Worm (Caenorhabditis elegans): Measurements from ENCODE around the gene B0285.3.

DNA sequence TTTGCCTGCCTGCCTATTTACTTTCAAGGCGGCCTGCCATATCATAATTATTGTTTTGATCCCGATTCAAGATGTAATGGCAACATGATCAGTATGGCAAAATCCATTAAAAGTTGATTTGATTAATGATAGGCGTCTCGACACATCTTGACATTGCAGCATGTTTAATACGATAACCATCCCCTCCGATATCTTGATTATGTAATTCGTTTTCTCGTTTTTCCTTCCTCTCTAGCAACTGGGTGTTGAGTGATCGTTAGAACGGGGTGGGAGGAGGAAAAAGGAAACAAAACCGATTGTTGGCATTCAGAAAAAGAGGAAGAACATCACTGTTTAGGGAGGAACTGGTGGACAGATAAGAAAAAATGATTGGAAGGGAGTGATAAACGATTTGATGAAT, 48.8 kb upstream of the B0285.3 start:
- no peak for TF ChIP-seq dao-5 (tag; optimal IDR thresholded peaks at IDR 0.05)
- no peak for TF ChIP-seq him-1 (tag; optimal IDR thresholded peaks at IDR 0.05)

All from whole organism, L4/young adult.